Worm (Caenorhabditis elegans) whole organism, L4/young adult: Measurements from ENCODE around the gene H41C03.1.

Source experiments
- dao-5 ChIP-seq: sonication (generic microtip); optimal IDR thresholded peaks from 2 replicates; lab custom pipeline; 2016; ENCODE audit warnings: missing genotype, missing genetic modification characterization, moderate library complexity, missing compliant biosample characterization
- him-1 ChIP-seq: sonication (generic microtip); optimal IDR thresholded peaks from 2 replicates; lab custom pipeline; 2016; ENCODE audit warnings: missing genotype, missing genetic modification reagents, missing genetic modification characterization, missing compliant biosample characterization

- TF ChIP-seq dao-5 (tag; lab: Kevin White, UChicago) (no peak), him-1 (no peak)
Observed at ce11 chrII:5853261-5853660, 961 bp upstream of the H41C03.1 start.
